Worm (Caenorhabditis elegans) whole organism, L1 larva: Measurements from ENCODE around the gene erd-2.2.

Source experiments
- C04F5.9 ChIP-seq: sonication (generic microtip); optimal IDR thresholded peaks from 2 replicates; lab custom pipeline; 2016; ENCODE audit warnings: missing genetic modification characterization, missing compliant biosample characterization
- C34B4.2 ChIP-seq: sonication (generic microtip); optimal IDR thresholded peaks from 2 replicates; lab custom pipeline; 2017; ENCODE audit warnings: mild to moderate bottlenecking, missing genetic modification characterization, missing compliant biosample characterization
- F16B12.6 ChIP-seq: fragments of 150-350 bp; optimal IDR thresholded peaks from 2 replicates; lab custom pipeline; 2014; ENCODE audit warnings: missing biosample characterization, missing genetic modification characterization
- Y116A8C.19 ChIP-seq: sonication (generic microtip); optimal IDR thresholded peaks from 2 replicates; lab custom pipeline; 2016; ENCODE audit warnings: missing compliant biosample characterization, missing genetic modification characterization, borderline replicate concordance
- aly-2 ChIP-seq: fragments of 150-350 bp; optimal IDR thresholded peaks from 2 replicates; lab custom pipeline; 2014; ENCODE audit warnings: missing biosample characterization, missing genetic modification characterization
- ama-1 ChIP-seq: fragments of 150-350 bp; optimal IDR thresholded peaks from 2 replicates; lab custom pipeline; 2014
- blmp-1 ChIP-seq: fragments of 150-350 bp; optimal IDR thresholded peaks from 2 replicates; lab custom pipeline; 2014; ENCODE audit warnings: missing biosample characterization, missing genetic modification characterization
- ceh-63 ChIP-seq: fragments of 200-800 bp; sonication (Bioruptor generic); optimal IDR thresholded peaks from 2 replicates; lab custom pipeline; 2018; ENCODE audit warnings: mild to moderate bottlenecking, missing genetic modification characterization, missing compliant biosample characterization
- ceh-88 ChIP-seq: fragments of 200-800 bp; sonication (Bioruptor generic); IDR thresholded peaks from 2 replicates; pipeline ENCODE4 v1.3.6; 2022; ENCODE audit warnings: missing genetic modification characterization, missing compliant biosample characterization
- dsc-1 ChIP-seq: sonication (generic microtip); optimal IDR thresholded peaks from 2 replicates; lab custom pipeline; 2016; ENCODE audit warnings: mild to moderate bottlenecking, missing genetic modification characterization, missing compliant biosample characterization
- efl-1 ChIP-seq, 4 experiments: fragments of 150-350 bp; optimal IDR thresholded peaks in 3 of 4; peaks in 1 of 4; 1 replicate in 1 of 4; 2 replicates in 3 of 4; lab custom pipeline; 2014; ENCODE audit warnings: missing biosample characterization in 2 of 4, missing genetic modification characterization in 2 of 4, missing genetic modification reagents in 2 of 4
- efl-3 ChIP-seq: fragments of 200-800 bp; sonication (Bioruptor generic); optimal IDR thresholded peaks from 2 replicates; lab custom pipeline; 2018; ENCODE audit warnings: mild to moderate bottlenecking, missing genetic modification characterization, missing compliant biosample characterization
- egl-27 ChIP-seq, 2 experiments: fragments of 150-350 bp in 1 of 2; sonication (generic microtip); optimal IDR thresholded peaks; 3 replicates each; lab custom pipeline; 2017 to 2018; ENCODE audit warnings: missing biosample characterization in 2 of 2, missing genetic modification characterization in 2 of 2, missing genetic modification reagents in 2 of 2
- elt-3 ChIP-seq, 6 experiments: fragments of 150-350 bp in 1 of 6; sonication (generic microtip); optimal IDR thresholded peaks; 2 replicates each; lab custom pipeline; 2017 to 2018; ENCODE audit warnings: missing biosample characterization in 6 of 6, missing genetic modification characterization in 6 of 6, inconsistent platforms in 1 of 6
- fkh-8 ChIP-seq: sonication (generic microtip); optimal IDR thresholded peaks from 2 replicates; lab custom pipeline; 2016; ENCODE audit warnings: mild to moderate bottlenecking, missing genetic modification characterization, missing compliant biosample characterization
- fos-1 ChIP-seq: fragments of 150-350 bp; optimal IDR thresholded peaks from 2 replicates; lab custom pipeline; 2014; ENCODE audit warnings: missing biosample characterization, missing genetic modification characterization
- grh-1 ChIP-seq: fragments of 200-800 bp; sonication (Bioruptor generic); IDR thresholded peaks from 2 replicates; pipeline ENCODE4 v1.3.6; 2022; ENCODE audit warnings: missing genetic modification reagents, missing genetic modification characterization, missing compliant biosample characterization
- hlh-17 ChIP-seq: fragments of 200-800 bp; sonication (Bioruptor generic); optimal IDR thresholded peaks from 2 replicates; lab custom pipeline; 2018; ENCODE audit warnings: missing genetic modification characterization, mild to moderate bottlenecking, missing compliant biosample characterization, moderate library complexity, borderline replicate concordance
- irx-1 ChIP-seq: sonication (generic microtip); optimal IDR thresholded peaks from 2 replicates; lab custom pipeline; 2016; ENCODE audit warnings: missing genetic modification characterization, missing compliant biosample characterization
- isw-1 ChIP-seq: fragments of 200-800 bp; sonication (Bioruptor generic); IDR thresholded peaks from 2 replicates; pipeline ENCODE4 v1.3.6; 2022; ENCODE audit warnings: missing genetic modification characterization, missing compliant biosample characterization
- jun-1 ChIP-seq: fragments of 150-350 bp; optimal IDR thresholded peaks from 2 replicates; lab custom pipeline; 2014; ENCODE audit warnings: missing biosample characterization, missing genetic modification reagents, missing genetic modification characterization
- lin-13 ChIP-seq: fragments of 150-350 bp; optimal IDR thresholded peaks from 2 replicates; lab custom pipeline; 2014; ENCODE audit warnings: missing biosample characterization, missing genetic modification reagents, missing genetic modification characterization
- lin-14 ChIP-seq: fragments of 200-800 bp; sonication (Bioruptor generic); optimal IDR thresholded peaks from 2 replicates; lab custom pipeline; 2018; ENCODE audit warnings: mild to moderate bottlenecking, missing genetic modification characterization, moderate library complexity, missing compliant biosample characterization
- lin-15B ChIP-seq: fragments of 150-350 bp; sonication (generic microtip); optimal IDR thresholded peaks from 3 replicates; lab custom pipeline; 2014; ENCODE audit warnings: missing biosample characterization, missing genetic modification characterization
- lin-35 ChIP-seq, 2 experiments: fragments of 150-350 bp; optimal IDR thresholded peaks; 2 replicates each; lab custom pipeline; 2014; ENCODE audit warnings: missing biosample characterization in 2 of 2, missing genetic modification characterization in 2 of 2, missing genetic modification reagents in 2 of 2
- lsy-2 ChIP-seq, 2 experiments: fragments of 150-350 bp; optimal IDR thresholded peaks; 2 replicates each; lab custom pipeline; 2014; ENCODE audit warnings: missing biosample characterization in 2 of 2, missing genetic modification characterization in 2 of 2
- mep-1 ChIP-seq: fragments of 150-350 bp; optimal IDR thresholded peaks from 2 replicates; lab custom pipeline; 2014; ENCODE audit warnings: missing biosample characterization, missing genetic modification characterization
- nhr-11 ChIP-seq: fragments of 150-350 bp; optimal IDR thresholded peaks from 2 replicates; lab custom pipeline; 2014; ENCODE audit warnings: missing biosample characterization, missing genetic modification characterization
- nhr-12 ChIP-seq: sonication (generic microtip); optimal IDR thresholded peaks from 2 replicates; lab custom pipeline; 2017; ENCODE audit warnings: missing biosample characterization, missing genetic modification characterization
- nhr-76 ChIP-seq: sonication (generic microtip); optimal IDR thresholded peaks from 2 replicates; lab custom pipeline; 2017; ENCODE audit warnings: missing biosample characterization, missing genetic modification characterization
- nhr-77 ChIP-seq: fragments of 150-350 bp; optimal IDR thresholded peaks from 2 replicates; lab custom pipeline; 2014; ENCODE audit warnings: missing biosample characterization, missing genetic modification characterization
- nhr-85 ChIP-seq: sonication (generic microtip); peaks from one replicate; lab custom pipeline; 2016; ENCODE audit warnings: missing genetic modification characterization, inconsistent platforms, missing compliant biosample characterization
- nhr-90 ChIP-seq: sonication (generic microtip); optimal IDR thresholded peaks from 2 replicates; lab custom pipeline; 2016; ENCODE audit warnings: mild to moderate bottlenecking, missing genetic modification characterization, missing compliant biosample characterization; ENCODE audit not compliant: poor library complexity
- pqm-1 ChIP-seq: sonication (generic microtip); optimal IDR thresholded peaks from 3 replicates; lab custom pipeline; 2017; ENCODE audit warnings: missing biosample characterization, missing genetic modification characterization
- rnt-1 ChIP-seq: sonication (generic microtip); optimal IDR thresholded peaks from 2 replicates; lab custom pipeline; 2016; ENCODE audit warnings: mild to moderate bottlenecking, missing genetic modification characterization, moderate library complexity, missing compliant biosample characterization
- snpc-4 ChIP-seq: fragments of 150-350 bp; optimal IDR thresholded peaks from 2 replicates; lab custom pipeline; 2014; ENCODE audit warnings: missing biosample characterization, missing genetic modification characterization
- snu-23 ChIP-seq: sonication (generic microtip); optimal IDR thresholded peaks from 2 replicates; lab custom pipeline; 2016; ENCODE audit warnings: missing genetic modification characterization, missing compliant biosample characterization
- sptf-1 ChIP-seq: fragments of 150-350 bp; optimal IDR thresholded peaks from 2 replicates; lab custom pipeline; 2014; ENCODE audit warnings: missing biosample characterization, missing genetic modification characterization
- swsn-7 ChIP-seq: sonication (generic microtip); optimal IDR thresholded peaks from 2 replicates; lab custom pipeline; 2016; ENCODE audit warnings: missing genetic modification characterization, missing compliant biosample characterization
- tbx-2 ChIP-seq: sonication (generic microtip); optimal IDR thresholded peaks from 2 replicates; lab custom pipeline; 2016; ENCODE audit warnings: missing genetic modification characterization, missing compliant biosample characterization
- tlp-1 ChIP-seq: fragments of 150-350 bp; optimal IDR thresholded peaks from 2 replicates; lab custom pipeline; 2014; ENCODE audit warnings: missing biosample characterization, missing genetic modification characterization
- unc-130 ChIP-seq: fragments of 150-350 bp; optimal IDR thresholded peaks from 2 replicates; lab custom pipeline; 2017; ENCODE audit warnings: missing biosample characterization, missing genetic modification characterization, inconsistent platforms
- unc-62 ChIP-seq: fragments of 150-350 bp; optimal IDR thresholded peaks from 2 replicates; lab custom pipeline; 2014; ENCODE audit warnings: missing biosample characterization, missing genetic modification reagents, missing genetic modification characterization
- unc-98 ChIP-seq: fragments of 200-800 bp; sonication (Bioruptor generic); IDR thresholded peaks from 2 replicates; pipeline ENCODE4 v1.3.6; 2022; ENCODE audit warnings: missing genetic modification characterization, missing compliant biosample characterization
- vab-15 ChIP-seq: sonication (generic microtip); optimal IDR thresholded peaks from 2 replicates; lab custom pipeline; 2017; ENCODE audit warnings: missing genotype, mild to moderate bottlenecking, missing genetic modification characterization, missing compliant biosample characterization
- xbp-1 ChIP-seq: sonication (generic microtip); optimal IDR thresholded peaks from 2 replicates; lab custom pipeline; 2016; ENCODE audit warnings: missing genetic modification characterization, missing compliant biosample characterization
- zag-1 ChIP-seq: fragments of 150-350 bp; optimal IDR thresholded peaks from 2 replicates; lab custom pipeline; 2014; ENCODE audit warnings: missing biosample characterization, missing genetic modification characterization
- ztf-11 ChIP-seq, 2 experiments: sonication (generic microtip); optimal IDR thresholded peaks; 2 replicates each; lab custom pipeline; 2016 to 2017; ENCODE audit warnings: missing genetic modification characterization in 2 of 2, missing biosample characterization in 1 of 2, missing compliant biosample characterization in 1 of 2

The erd-2.2 gene

DNA sequence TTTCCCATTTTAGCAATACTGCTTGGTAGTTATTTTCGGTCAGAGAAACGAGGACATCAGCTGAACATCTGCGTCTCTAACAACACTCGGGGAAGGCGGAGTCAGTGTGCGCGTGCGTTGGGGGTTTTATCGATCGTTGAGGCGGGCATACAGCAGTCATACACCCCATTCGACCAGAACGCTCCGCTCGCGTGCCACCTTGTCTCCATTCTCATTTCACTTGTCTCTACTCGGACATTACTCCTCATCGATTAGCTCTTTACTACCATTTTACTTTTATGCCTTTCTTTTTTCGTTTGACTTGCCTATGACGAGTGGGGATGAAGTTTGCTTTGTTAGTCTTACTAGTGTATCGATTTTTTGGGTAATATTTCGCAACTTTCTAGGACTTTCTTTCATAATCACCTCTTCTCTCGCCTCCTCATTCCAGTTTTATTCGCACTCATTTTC, 33.7 kb downstream of the erd-2.2 start (continued):
- TF ChIP-seq ztf-11 (tag; optimal IDR thresholded peaks at IDR 0.05; lab: Kevin White, UChicago) (peak in 1 of 2 experiments; percentile 38), unc-130 (peak; percentile 87), snu-23 (GFP tag; lab: Kevin White, UChicago) (peak; percentile 81), efl-1 (optimal IDR thresholded peaks at IDR 0.05; lab: Kevin White, UChicago) (peak; percentile 26 to 29), efl-1 (GFP tag; optimal IDR thresholded peaks at IDR 0.05 in 1 of 2; lab: Kevin White, UChicago) (peak in 1 of 2 experiments; percentile 78), ama-1 (lab: Kevin White, UChicago) (peak; percentile 94), snpc-4 (tag; lab: Kevin White, UChicago) (peak; percentile 46), jun-1 (tag; lab: Kevin White, UChicago) (peak; percentile 68), pqm-1 (tag; lab: Kevin White, UChicago) (no peak), grh-1 (no peak), aly-2 (tag; lab: Kevin White, UChicago) (peak; percentile 68), xbp-1 (tag; lab: Kevin White, UChicago) (peak; percentile 49), C04F5.9 (tag; lab: Kevin White, UChicago) (no peak), lsy-2 (tag; optimal IDR thresholded peaks at IDR 0.05; lab: Kevin White, UChicago) (peak; percentile 37 to 69)

DNA sequence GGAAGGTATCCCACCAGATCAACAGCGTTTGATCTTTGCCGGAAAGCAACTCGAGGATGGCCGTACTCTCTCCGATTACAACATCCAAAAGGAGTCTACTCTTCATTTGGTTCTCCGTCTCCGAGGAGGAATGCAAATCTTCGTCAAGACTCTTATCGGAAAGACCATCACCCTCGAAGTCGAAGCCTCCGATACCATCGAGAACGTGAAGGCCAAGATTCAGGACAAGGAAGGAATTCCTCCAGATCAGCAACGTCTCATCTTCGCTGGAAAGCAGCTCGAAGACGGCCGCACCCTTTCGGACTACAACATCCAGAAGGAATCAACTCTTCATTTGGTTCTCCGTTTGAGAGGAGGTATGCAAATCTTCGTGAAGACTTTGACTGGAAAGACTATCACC, 35.3 kb downstream of the erd-2.2 start:
- TF ChIP-seq nhr-11 (tag; lab: Kevin White, UChicago) (no peak), snpc-4 (tag; lab: Kevin White, UChicago) (no peak), ceh-63 (no peak), tlp-1 (tag; lab: Kevin White, UChicago) (no peak), lin-14 (peak; percentile 5), mep-1 (tag; lab: Kevin White, UChicago) (no peak), vab-15 (tag; lab: Kevin White, UChicago) (no peak), lin-35 (GFP tag; optimal IDR thresholded peaks at IDR 0.05; lab: Kevin White, UChicago) (no peak), ceh-88 (GFP tag; lab: Robert Waterston, UW) (no peak), swsn-7 (tag; lab: Kevin White, UChicago) (no peak), rnt-1 (no peak), jun-1 (tag; lab: Kevin White, UChicago) (no peak), nhr-77 (no peak), nhr-85 (tag; lab: Kevin White, UChicago) (peak; percentile 63)
- TF ChIP-seq, all 84 proteins: peak for 2

DNA sequence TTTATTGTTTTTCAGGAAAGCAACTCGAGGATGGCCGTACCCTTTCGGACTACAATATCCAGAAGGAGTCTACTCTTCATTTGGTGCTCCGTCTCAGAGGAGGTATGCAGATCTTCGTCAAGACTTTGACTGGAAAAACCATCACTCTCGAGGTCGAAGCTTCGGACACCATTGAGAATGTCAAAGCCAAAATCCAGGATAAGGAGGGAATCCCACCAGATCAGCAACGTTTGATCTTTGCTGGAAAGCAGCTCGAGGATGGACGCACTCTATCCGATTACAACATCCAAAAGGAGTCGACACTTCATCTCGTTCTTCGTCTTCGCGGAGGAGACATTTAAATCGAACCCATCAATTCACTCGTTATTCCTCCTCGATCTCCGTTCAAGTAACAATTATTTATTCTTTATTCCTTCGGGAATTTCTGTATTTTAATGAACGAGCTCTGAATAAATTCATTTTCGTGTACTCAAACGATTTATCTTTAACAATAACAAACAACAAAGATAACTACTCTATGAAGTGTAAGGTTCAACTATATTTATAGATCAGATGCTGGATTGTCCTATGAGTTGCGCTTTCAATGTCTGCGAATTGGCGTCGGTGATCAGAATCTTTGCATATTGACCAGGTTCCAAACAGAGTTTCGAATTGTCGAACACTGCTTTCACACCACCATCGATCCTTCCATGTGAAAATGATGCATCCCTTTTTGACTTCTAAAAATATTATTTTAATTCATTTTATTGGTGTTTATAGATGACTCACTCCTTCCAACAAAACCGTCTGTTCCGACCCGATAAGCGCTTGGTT, 36.7 kb downstream of the erd-2.2 start:
- no peak for TF ChIP-seq mep-1 (tag; lab: Kevin White, UChicago)
- no peak for TF ChIP-seq egl-27 (tag; optimal IDR thresholded peaks at IDR 0.05; lab: Kevin White, UChicago)
- no peak for TF ChIP-seq isw-1 (GFP tag; lab: Robert Waterston, UW)
- TF ChIP-seq ceh-88 (GFP tag; lab: Robert Waterston, UW), result no peak
- peak; percentile 93 for TF ChIP-seq ama-1 (lab: Kevin White, UChicago)
- no peak for TF ChIP-seq blmp-1 (tag; lab: Kevin White, UChicago)
- TF ChIP-seq fkh-8 (tag; lab: Kevin White, UChicago), result no peak
- no peak for TF ChIP-seq C34B4.2 (tag; lab: Kevin White, UChicago)
- TF ChIP-seq lin-13 (GFP tag; lab: Kevin White, UChicago), result no peak
- TF ChIP-seq nhr-76 (tag; lab: Kevin White, UChicago), result no peak
- no peak for TF ChIP-seq lin-15B
- no peak for TF ChIP-seq tbx-2 (tag; lab: Kevin White, UChicago)
- no peak for TF ChIP-seq sptf-1 (tag; lab: Kevin White, UChicago)
- TF ChIP-seq elt-3 (tag; optimal IDR thresholded peaks at IDR 0.05; lab: Kevin White, UChicago), result no peak
- TF ChIP-seq nhr-12, result no peak
- TF ChIP-seq hlh-17 (GFP tag; lab: Kevin White, UChicago), result no peak
- no peak for TF ChIP-seq efl-3 (GFP tag; lab: Kevin White, UChicago)
- TF ChIP-seq nhr-90 (tag; lab: Kevin White, UChicago), result peak; percentile 68
- no peak for TF ChIP-seq unc-62 (GFP tag; lab: Kevin White, UChicago)
- no peak for TF ChIP-seq fos-1 (tag; lab: Kevin White, UChicago)
- TF ChIP-seq Y116A8C.19 (tag; lab: Kevin White, UChicago), result no peak
- TF ChIP-seq tlp-1 (tag; lab: Kevin White, UChicago), result no peak
- peak; percentile 3 for TF ChIP-seq dsc-1 (tag; lab: Kevin White, UChicago)
- peak in 1 of 2 experiments; percentile 18 for TF ChIP-seq lsy-2 (tag; optimal IDR thresholded peaks at IDR 0.05; lab: Kevin White, UChicago)
- no peak for TF ChIP-seq snpc-4 (tag; lab: Kevin White, UChicago)
- TF ChIP-seq unc-98 (GFP tag; lab: Robert Waterston, UW), result no peak
- no peak for TF ChIP-seq irx-1 (tag; lab: Kevin White, UChicago)
- TF ChIP-seq F16B12.6 (tag; lab: Kevin White, UChicago), result no peak
- TF ChIP-seq zag-1 (tag; lab: Kevin White, UChicago), result no peak
